Fruit fly (Drosophila melanogaster) whole organism, embryonic: ENCODE results near the gene mAcon1.

Experiments used
- Asciz ChIP-seq: fragments of 200-800 bp; sonication (Bioruptor generic); optimal IDR thresholded peaks from 2 replicates; lab custom pipeline; 2017; ENCODE audit warnings: missing biosample characterization, mild to moderate bottlenecking, missing genetic modification characterization, missing genetic modification reagents
- Atf3 ChIP-seq: fragments of 200-800 bp; sonication (Bioruptor generic); optimal IDR thresholded peaks from 3 replicates; lab custom pipeline; 2016; ENCODE audit warnings: missing biosample characterization, missing genetic modification characterization
- CG4282 ChIP-seq: fragments of 200-800 bp; sonication (Bioruptor generic); optimal IDR thresholded peaks from 2 replicates; lab custom pipeline; 2016; ENCODE audit warnings: missing biosample characterization, missing genetic modification characterization
- HLH4C ChIP-seq: fragments of 200-800 bp; sonication (Bioruptor generic); IDR thresholded peaks from 3 replicates; pipeline ENCODE4 v1.3.6; 2022; ENCODE audit warnings: missing biosample characterization, missing genetic modification characterization; ENCODE audit not compliant: partially characterized antibody
- Lpt ChIP-seq: fragments of >200 bp; optimal IDR thresholded peaks from 2 replicates; lab custom pipeline; 2018; ENCODE audit warnings: missing biosample characterization, missing genetic modification characterization
- Sin3A ChIP-seq: fragments of >200 bp; optimal IDR thresholded peaks from 2 replicates; lab custom pipeline; 2018
- nom ChIP-seq: fragments of 200-800 bp; sonication (Bioruptor generic); optimal IDR thresholded peaks from 2 replicates; lab custom pipeline; 2017; ENCODE audit warnings: missing biosample characterization, missing genetic modification characterization, mild to moderate bottlenecking, moderate library complexity, missing genetic modification reagents
- seq ChIP-seq: fragments of 200-800 bp; sonication (Bioruptor generic); IDR thresholded peaks from 2 replicates; pipeline ENCODE4 v1.3.6; 2022; ENCODE audit warnings: missing biosample characterization, missing genetic modification characterization
- so ChIP-seq: fragments of 200-800 bp; sonication (Bioruptor generic); IDR thresholded peaks from 3 replicates; pipeline ENCODE4 v1.3.6; 2022; ENCODE audit warnings: missing biosample characterization, missing genetic modification characterization

- TF ChIP-seq Sin3A (lab: Kevin White, UChicago): no peak
- TF ChIP-seq CG4282: no peak
- TF ChIP-seq nom (GFP tag; lab: Kevin White, UChicago): no peak
- TF ChIP-seq Asciz (GFP tag; lab: Kevin White, UChicago): no peak
- no peak for TF ChIP-seq Lpt
- TF ChIP-seq seq (GFP tag; lab: Robert Waterston, UW): no peak
- TF ChIP-seq Atf3: no peak
- no peak for TF ChIP-seq HLH4C (GFP tag; lab: Robert Waterston, UW)
- no peak for TF ChIP-seq so (GFP tag; lab: Robert Waterston, UW)
Measured at dm6 chr2L:21189273-21189781, 21.0 kb downstream of the mAcon1 start.
